Worm (Caenorhabditis elegans): Measurements from ENCODE around the gene spp-29.

DNA sequence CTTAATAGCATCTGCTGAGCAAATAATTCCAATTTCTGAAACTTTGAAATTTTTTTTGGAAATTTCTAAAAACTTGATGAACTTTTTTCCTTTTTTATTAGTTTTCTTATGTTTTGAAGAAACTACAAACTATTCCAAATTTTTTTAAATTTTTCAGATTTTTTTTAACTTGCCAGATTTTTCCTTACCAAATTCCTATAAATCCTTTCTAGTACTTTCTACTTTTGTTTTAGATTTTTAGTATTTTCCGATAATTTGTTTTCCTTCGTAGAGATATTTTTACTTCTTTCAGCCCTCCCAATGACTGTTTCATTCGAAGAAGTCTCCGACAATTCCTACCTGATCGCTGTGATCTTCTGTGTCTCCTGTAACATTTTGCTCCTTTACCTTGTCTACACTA, 22.0 kb upstream of the spp-29 start, which contains the start of gene str-77:
- TF ChIP-seq snpc-4 (tag; optimal IDR thresholded peaks at IDR 0.05) (no peak), sptf-1 (tag; optimal IDR thresholded peaks at IDR 0.05) (no peak), blmp-1 (tag; optimal IDR thresholded peaks at IDR 0.05) (no peak)
